Worm (Caenorhabditis elegans) whole organism, L2 larva: ENCODE results near the gene col-157.
"Not testable (repeated sequence)": the region's sequence is repeated elsewhere in the genome, so short reads cannot be mapped to it uniquely, and the experiment has no call there.

Source experiments
- R02D3.7 ChIP-seq: fragments of 150-350 bp; optimal IDR thresholded peaks from 2 replicates; lab custom pipeline; 2014; ENCODE audit warnings: missing biosample characterization, missing genetic modification characterization
- Y55F3AM.14 ChIP-seq: fragments of 200-800 bp; sonication (Bioruptor generic); optimal IDR thresholded peaks from 2 replicates; lab custom pipeline; 2018; ENCODE audit warnings: mild to moderate bottlenecking, missing genetic modification characterization, missing compliant biosample characterization
- ZK546.5 ChIP-seq: sonication (generic microtip); optimal IDR thresholded peaks from 2 replicates; lab custom pipeline; 2017; ENCODE audit warnings: missing biosample characterization, missing genetic modification characterization
- alr-1 ChIP-seq: fragments of 150-350 bp; optimal IDR thresholded peaks from 2 replicates; lab custom pipeline; 2014; ENCODE audit warnings: missing biosample characterization, missing genetic modification characterization
- ama-1 ChIP-seq: fragments of 150-350 bp; optimal IDR thresholded peaks from 2 replicates; lab custom pipeline; 2018; ENCODE audit warnings: inconsistent platforms
- blmp-1 ChIP-seq: sonication (generic microtip); optimal IDR thresholded peaks from 2 replicates; lab custom pipeline; 2017; ENCODE audit warnings: missing genetic modification characterization, mild to moderate bottlenecking, missing compliant biosample characterization, antibody characterized with exemption, moderate library complexity; ENCODE audit not compliant: insufficient read depth
- ceh-16 ChIP-seq: fragments of 150-350 bp; optimal IDR thresholded peaks from 2 replicates; lab custom pipeline; 2014; ENCODE audit warnings: missing biosample characterization, missing genetic modification characterization
- ceh-82 ChIP-seq: fragments of 150-350 bp; optimal IDR thresholded peaks from 2 replicates; lab custom pipeline; 2014; ENCODE audit warnings: missing biosample characterization, missing genetic modification characterization
- crh-2 ChIP-seq: sonication (generic microtip); optimal IDR thresholded peaks from 2 replicates; lab custom pipeline; 2017; ENCODE audit warnings: missing biosample characterization, missing genetic modification characterization
- dmd-4 ChIP-seq: sonication (generic microtip); optimal IDR thresholded peaks from 2 replicates; lab custom pipeline; 2017; ENCODE audit warnings: missing biosample characterization, missing genetic modification characterization
- egl-27 ChIP-seq: sonication (generic microtip); optimal IDR thresholded peaks from 3 replicates; lab custom pipeline; 2017; ENCODE audit warnings: missing biosample characterization, missing genetic modification reagents, missing genetic modification characterization
- elt-1 ChIP-seq: fragments of 150-350 bp; optimal IDR thresholded peaks from 2 replicates; lab custom pipeline; 2014; ENCODE audit warnings: missing biosample characterization, missing genetic modification characterization
- elt-3 ChIP-seq: sonication (generic microtip); optimal IDR thresholded peaks from 2 replicates; lab custom pipeline; 2017; ENCODE audit warnings: missing biosample characterization, missing genetic modification characterization
- fos-1 ChIP-seq: fragments of 150-350 bp; optimal IDR thresholded peaks from 2 replicates; lab custom pipeline; 2014; ENCODE audit warnings: missing biosample characterization, missing genetic modification characterization
- gmeb-1 ChIP-seq: fragments of 150-350 bp; optimal IDR thresholded peaks from 2 replicates; lab custom pipeline; 2014; ENCODE audit warnings: missing biosample characterization, missing genetic modification characterization
- lin-11 ChIP-seq: fragments of 150-350 bp; sonication (generic microtip); optimal IDR thresholded peaks from 2 replicates; lab custom pipeline; 2014; ENCODE audit warnings: missing biosample characterization, missing genetic modification characterization, inconsistent platforms, mixed read lengths
- lin-39 ChIP-seq: fragments of 150-350 bp; optimal IDR thresholded peaks from 2 replicates; lab custom pipeline; 2014; ENCODE audit warnings: missing biosample characterization, missing genetic modification reagents, missing genetic modification characterization
- lsy-2 ChIP-seq, 2 experiments: fragments of 150-350 bp in 1 of 2; sonication (generic microtip) in 1 of 2; optimal IDR thresholded peaks; 2 replicates each; lab custom pipeline; 2014 to 2017; ENCODE audit warnings: missing biosample characterization in 2 of 2, missing genetic modification characterization in 2 of 2
- mab-5 ChIP-seq: fragments of 150-350 bp; optimal IDR thresholded peaks from 2 replicates; lab custom pipeline; 2014; ENCODE audit warnings: missing biosample characterization, missing genetic modification characterization
- mbf-1 ChIP-seq: sonication (generic microtip); optimal IDR thresholded peaks from 2 replicates; lab custom pipeline; 2017; ENCODE audit warnings: missing biosample characterization, missing genetic modification characterization
- mdl-1 ChIP-seq, 2 experiments: fragments of 150-350 bp in 1 of 2; sonication (generic microtip) in 1 of 2; optimal IDR thresholded peaks; 2 replicates each; lab custom pipeline; 2017; ENCODE audit warnings: missing biosample characterization in 2 of 2, missing genetic modification characterization in 2 of 2
- nhr-11 ChIP-seq: fragments of 150-350 bp; optimal IDR thresholded peaks from 2 replicates; lab custom pipeline; 2014; ENCODE audit warnings: missing biosample characterization, missing genetic modification characterization
- nhr-12 ChIP-seq: fragments of 150-350 bp; optimal IDR thresholded peaks from 2 replicates; lab custom pipeline; 2014; ENCODE audit warnings: missing biosample characterization, missing genetic modification characterization
- nhr-129 ChIP-seq: fragments of 150-350 bp; optimal IDR thresholded peaks from 2 replicates; lab custom pipeline; 2014; ENCODE audit warnings: missing biosample characterization, missing genetic modification characterization
- nhr-21 ChIP-seq: fragments of 150-350 bp; optimal IDR thresholded peaks from 2 replicates; lab custom pipeline; 2014; ENCODE audit warnings: missing biosample characterization, missing genetic modification characterization
- nhr-77 ChIP-seq: fragments of 150-350 bp; optimal IDR thresholded peaks from 2 replicates; lab custom pipeline; 2014; ENCODE audit warnings: missing biosample characterization, missing genetic modification characterization
- sem-4 ChIP-seq: fragments of 150-350 bp; optimal IDR thresholded peaks from 2 replicates; lab custom pipeline; 2014; ENCODE audit warnings: missing biosample characterization, missing genetic modification reagents, missing genetic modification characterization
- sma-3 ChIP-seq: sonication (generic microtip); optimal IDR thresholded peaks from 2 replicates; lab custom pipeline; 2016; ENCODE audit warnings: missing genetic modification reagents, missing genetic modification characterization, missing compliant biosample characterization
- sma-9 ChIP-seq, 2 experiments: fragments of 150-350 bp in 1 of 2; sonication (generic microtip) in 1 of 2; optimal IDR thresholded peaks; 2 replicates each; lab custom pipeline; 2014 to 2016; ENCODE audit warnings: missing genetic modification characterization in 2 of 2, mild to moderate bottlenecking in 1 of 2, missing biosample characterization in 1 of 2, missing compliant biosample characterization in 1 of 2, missing genetic modification reagents in 1 of 2, moderate library complexity in 1 of 2
- snpc-4 ChIP-seq: fragments of 150-350 bp; optimal IDR thresholded peaks from 2 replicates; lab custom pipeline; 2014; ENCODE audit warnings: missing biosample characterization, missing genetic modification characterization
- unc-39 ChIP-seq: fragments of 150-350 bp; optimal IDR thresholded peaks from 2 replicates; lab custom pipeline; 2014; ENCODE audit warnings: missing biosample characterization, missing genetic modification characterization
- unc-55 ChIP-seq: fragments of 150-350 bp; sonication (generic microtip); optimal IDR thresholded peaks from 3 replicates; lab custom pipeline; 2014; ENCODE audit warnings: missing biosample characterization, missing genetic modification reagents, missing genetic modification characterization
- unc-62 ChIP-seq: fragments of 150-350 bp; optimal IDR thresholded peaks from 2 replicates; lab custom pipeline; 2014; ENCODE audit warnings: missing biosample characterization, missing genetic modification reagents, missing genetic modification characterization
- ztf-11 ChIP-seq: sonication (generic microtip); optimal IDR thresholded peaks from 2 replicates; lab custom pipeline; 2017; ENCODE audit warnings: missing biosample characterization, missing genetic modification characterization

Gene col-157

DNA sequence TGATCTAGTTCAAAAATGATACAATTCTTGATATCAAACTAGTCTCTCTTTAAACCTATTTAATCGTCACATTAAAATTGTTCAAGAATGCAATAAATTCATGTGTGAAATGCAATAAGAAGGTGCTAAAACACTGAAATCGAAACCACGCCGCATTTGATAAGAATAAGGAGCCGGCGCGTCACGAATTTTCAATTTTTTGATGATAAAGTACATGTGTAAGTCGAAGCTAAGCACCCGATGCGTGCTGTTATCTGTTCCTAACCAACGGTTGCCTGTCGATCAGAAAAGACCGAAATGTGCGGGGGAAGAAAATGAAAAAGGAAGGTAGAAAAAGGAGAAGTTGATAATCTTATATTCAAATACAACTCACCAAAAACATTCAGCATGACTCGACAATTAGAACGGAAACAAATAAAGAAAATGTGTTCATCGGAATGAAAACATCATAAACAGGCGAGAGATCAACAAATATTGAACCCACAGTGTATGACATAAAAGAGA lies 13.6 kb upstream of the col-157 start, which contains the start of gene aat-6:
TSS of gene aat-6 (minus strand) at position 454 of the 504 bp plus-strand sequence.
- TF ChIP-seq ceh-16 (tag; lab: Kevin White, UChicago): no peak
- TF ChIP-seq ztf-11: no peak
- peak; percentile 54 for TF ChIP-seq sma-9 (GFP tag; optimal IDR thresholded peaks at IDR 0.05; lab: Kevin White, UChicago)
- TF ChIP-seq sma-9 (tag; optimal IDR thresholded peaks at IDR 0.05; lab: Kevin White, UChicago): no peak
- TF ChIP-seq ama-1 (lab: Kevin White, UChicago): no peak
- no peak for TF ChIP-seq nhr-129 (tag; lab: Kevin White, UChicago)
- peak; percentile 21 for TF ChIP-seq crh-2 (tag; lab: Kevin White, UChicago)
- TF ChIP-seq fos-1 (tag; lab: Kevin White, UChicago): peak; percentile 82

DNA sequence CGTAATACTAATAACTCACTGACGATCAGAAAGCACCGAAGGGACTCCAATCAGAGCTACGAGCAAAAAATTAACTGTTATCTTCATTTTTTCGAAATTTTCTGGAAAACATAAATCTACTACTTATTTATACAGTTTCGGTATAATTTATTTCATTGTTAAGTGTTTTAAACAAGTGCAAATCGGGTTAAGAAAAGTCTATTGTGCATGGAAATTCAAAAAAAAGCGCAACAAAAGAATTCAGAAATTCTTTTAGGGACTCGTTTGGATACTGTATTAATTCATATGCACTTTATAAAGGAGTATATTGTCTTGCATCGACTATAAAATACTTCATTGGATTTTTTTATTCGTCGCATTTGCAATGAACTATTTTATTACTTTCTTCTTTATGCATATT lies 11.6 kb upstream of the col-157 start, which contains the start of the genes nas-20 and nas-21:
TSS of gene nas-20 (minus strand) at position 101 of the 400 bp plus-strand sequence.
TSS of gene nas-21 (plus strand) at position 356 of the 400 bp plus-strand sequence.
- TF ChIP-seq fos-1 (tag; lab: Kevin White, UChicago) (no peak), ZK546.5 (tag; lab: Kevin White, UChicago) (no peak), nhr-129 (tag; lab: Kevin White, UChicago) (no peak), elt-1 (tag; lab: Kevin White, UChicago) (no peak), nhr-21 (no peak), Y55F3AM.14 (GFP tag; lab: Kevin White, UChicago) (no peak), unc-62 (no peak)

DNA sequence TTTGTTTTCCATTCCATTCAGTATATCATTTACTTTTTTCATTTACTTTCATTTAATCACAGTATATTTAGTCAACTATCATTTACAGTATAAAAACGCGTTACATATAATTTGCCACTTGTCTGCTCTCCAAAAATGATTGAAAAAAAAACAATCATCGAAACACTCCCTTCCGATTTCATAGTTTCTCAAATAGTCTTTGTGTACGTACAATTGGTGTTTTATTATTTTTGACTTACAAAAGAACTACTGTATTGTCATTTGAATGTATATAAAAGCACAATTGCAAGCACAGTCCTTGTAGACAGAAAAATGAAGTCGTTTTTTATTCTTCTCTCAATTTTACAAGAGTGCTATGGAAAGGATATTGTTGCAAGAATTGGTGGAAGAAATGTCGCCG lies 9.4 kb upstream of the col-157 start, which contains the start of gene nas-22:
TSS of gene nas-22 (plus strand) at position 301 of the 400 bp plus-strand sequence.
- no peak for TF ChIP-seq unc-55 (GFP tag; lab: Kevin White, UChicago)
- TF ChIP-seq blmp-1: no peak
- no peak for TF ChIP-seq lin-11 (tag; lab: Kevin White, UChicago)
- TF ChIP-seq elt-3: no peak
- TF ChIP-seq ceh-82: no peak
- no peak for TF ChIP-seq lsy-2 (tag; optimal IDR thresholded peaks at IDR 0.05; lab: Kevin White, UChicago)
- TF ChIP-seq gmeb-1 (tag; lab: Kevin White, UChicago): no peak
- TF ChIP-seq sma-3 (GFP tag; lab: Kevin White, UChicago): no peak
- TF ChIP-seq fos-1 (tag; lab: Kevin White, UChicago): no peak
- TF ChIP-seq lin-39 (tag; lab: Kevin White, UChicago): no peak
- TF ChIP-seq nhr-11 (tag; lab: Kevin White, UChicago): no peak
- TF ChIP-seq ceh-16 (tag; lab: Kevin White, UChicago): no peak
- TF ChIP-seq ama-1 (lab: Kevin White, UChicago): no peak
- no peak for TF ChIP-seq mdl-1 (tag; optimal IDR thresholded peaks at IDR 0.05; lab: Kevin White, UChicago)
- TF ChIP-seq unc-39 (tag; lab: Kevin White, UChicago): no peak
- TF ChIP-seq unc-62: no peak
- TF ChIP-seq nhr-77: no peak
- TF ChIP-seq Y55F3AM.14 (GFP tag; lab: Kevin White, UChicago): no peak
- no peak for TF ChIP-seq nhr-12 (tag; lab: Kevin White, UChicago)
- TF ChIP-seq egl-27 (tag; lab: Kevin White, UChicago): no peak

DNA sequence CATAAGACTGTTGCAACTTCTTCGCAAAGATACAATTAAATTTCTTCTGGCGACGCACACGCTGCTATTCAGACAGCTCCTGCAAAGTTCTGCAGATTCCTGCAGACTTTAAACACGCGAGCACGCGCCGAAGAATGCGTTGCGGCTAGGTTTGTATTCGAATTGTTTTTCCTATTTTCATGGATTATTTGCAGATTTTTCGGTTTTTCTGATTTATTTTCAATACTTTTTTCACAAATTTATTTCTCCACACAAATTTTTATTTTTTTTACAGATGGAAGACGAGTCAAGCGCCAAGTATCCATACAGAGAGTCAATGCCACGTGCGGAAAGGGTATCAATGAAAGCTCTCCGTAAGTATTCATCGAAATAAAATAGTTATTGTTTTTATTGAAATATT lies 8.2 kb upstream of the col-157 start, which contains the start of gene T11F9.7:
TSS of gene T11F9.7 (plus strand) at position 301 of the 400 bp plus-strand sequence.
- TF ChIP-seq unc-39, dmd-4, alr-1 (tag; lab: Kevin White, UChicago): not testable (repeated sequence)

DNA sequence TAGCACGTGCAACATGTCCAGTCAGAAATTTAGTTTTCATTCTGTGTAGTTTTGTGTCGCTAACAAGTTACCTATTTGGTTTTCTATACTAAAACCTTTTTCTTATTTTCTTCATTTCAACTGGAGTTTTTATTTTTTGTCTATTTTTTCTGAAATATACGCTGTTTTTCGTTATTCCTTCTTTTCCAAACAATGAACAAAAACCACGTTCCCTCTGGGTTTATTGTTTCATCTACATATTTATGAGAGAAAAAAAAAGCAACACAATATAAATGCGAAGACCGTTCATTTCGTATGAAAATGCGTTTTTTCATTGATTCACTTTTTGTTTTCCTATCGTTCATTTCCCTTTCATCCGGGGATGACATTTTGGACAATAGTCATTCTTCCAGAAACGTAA lies 4.4 kb upstream of the col-157 start, which contains the start of gene T11F9.22:
TSS of gene T11F9.22 (plus strand) at position 301 of the 400 bp plus-strand sequence.
- TF ChIP-seq ZK546.5 (tag; lab: Kevin White, UChicago) (no peak), mdl-1 (tag; optimal IDR thresholded peaks at IDR 0.05; lab: Kevin White, UChicago) (no peak), R02D3.7 (tag; lab: Kevin White, UChicago) (no peak), mab-5 (tag; lab: Kevin White, UChicago) (no peak), egl-27 (tag; lab: Kevin White, UChicago) (no peak), sma-9 (GFP tag; optimal IDR thresholded peaks at IDR 0.05; lab: Kevin White, UChicago) (no peak), sma-9 (tag; optimal IDR thresholded peaks at IDR 0.05; lab: Kevin White, UChicago) (no peak), nhr-11 (tag; lab: Kevin White, UChicago) (no peak), nhr-77 (no peak), sma-3 (GFP tag; lab: Kevin White, UChicago) (no peak), lin-11 (tag; lab: Kevin White, UChicago) (no peak), nhr-12 (tag; lab: Kevin White, UChicago) (no peak), fos-1 (tag; lab: Kevin White, UChicago) (no peak), snpc-4 (tag; lab: Kevin White, UChicago) (no peak), alr-1 (tag; lab: Kevin White, UChicago) (no peak), elt-3 (no peak), ceh-82 (no peak), lin-39 (tag; lab: Kevin White, UChicago) (no peak), sem-4 (tag; lab: Kevin White, UChicago) (no peak), mbf-1 (tag; lab: Kevin White, UChicago) (no peak)
